Fruit fly (Drosophila melanogaster) whole organism, pupa: ENCODE data around the gene CG43121.

Experiments
- CG12605 ChIP-seq: fragments of 200-800 bp; sonication (Bioruptor generic); IDR thresholded peaks from 2 replicates; pipeline ENCODE4 v1.3.6; 2022; ENCODE audit warnings: missing biosample characterization, missing genetic modification characterization
- CG13204 ChIP-seq: fragments of 200-800 bp; sonication (Bioruptor generic); optimal IDR thresholded peaks from 2 replicates; lab custom pipeline; 2018; ENCODE audit warnings: missing biosample characterization, mild to moderate bottlenecking, missing genetic modification characterization, moderate library complexity
- CG14655 ChIP-seq: fragments of 200-800 bp; sonication (Bioruptor generic); optimal IDR thresholded peaks from 3 replicates; lab custom pipeline; 2017; ENCODE audit warnings: mild to moderate bottlenecking, missing biosample characterization, missing genetic modification reagents, missing genetic modification characterization
- CG15710 ChIP-seq: fragments of 200-800 bp; sonication (Bioruptor generic); optimal IDR thresholded peaks from 2 replicates; lab custom pipeline; 2018; ENCODE audit warnings: missing biosample characterization, mild to moderate bottlenecking, missing genetic modification characterization, moderate library complexity
- CG17806 ChIP-seq: fragments of 200-800 bp; sonication (Bioruptor generic); optimal IDR thresholded peaks from 2 replicates; lab custom pipeline; 2018; ENCODE audit warnings: missing biosample characterization, mild to moderate bottlenecking, missing genetic modification characterization, moderate library complexity
- CG32121 ChIP-seq: fragments of 200-800 bp; sonication (Bioruptor generic); IDR thresholded peaks from 2 replicates; pipeline ENCODE4 v1.3.6; 2022; ENCODE audit warnings: missing biosample characterization, missing genetic modification characterization
- CG34367 ChIP-seq: fragments of 200-800 bp; sonication (Bioruptor generic); optimal IDR thresholded peaks from 2 replicates; lab custom pipeline; 2018; ENCODE audit warnings: missing biosample characterization, mild to moderate bottlenecking, missing genetic modification characterization
- CG4496 ChIP-seq: fragments of 200-800 bp; sonication (Bioruptor generic); IDR thresholded peaks from 3 replicates; pipeline ENCODE4 v1.3.6; 2022; ENCODE audit warnings: missing biosample characterization, missing genetic modification characterization
- CG8159 ChIP-seq: fragments of 200-800 bp; sonication (Bioruptor generic); optimal IDR thresholded peaks from 3 replicates; lab custom pipeline; 2018; ENCODE audit warnings: missing biosample characterization, mild to moderate bottlenecking, missing genetic modification characterization, moderate library complexity
- CG8301 ChIP-seq: fragments of 200-800 bp; sonication (Bioruptor generic); optimal IDR thresholded peaks from 2 replicates; lab custom pipeline; 2018; ENCODE audit warnings: missing biosample characterization, mild to moderate bottlenecking, missing genetic modification characterization
- CG9948 ChIP-seq: fragments of 200-800 bp; sonication (Bioruptor generic); optimal IDR thresholded peaks from 2 replicates; lab custom pipeline; 2018; ENCODE audit warnings: missing biosample characterization, mild to moderate bottlenecking, missing genetic modification characterization, moderate library complexity
- D1 ChIP-seq: fragments of 200-800 bp; sonication (Bioruptor generic); optimal IDR thresholded peaks from 2 replicates; lab custom pipeline; 2018; ENCODE audit warnings: missing biosample characterization, mild to moderate bottlenecking, missing genetic modification characterization, moderate library complexity
- EcR ChIP-seq: fragments of 200-800 bp; sonication (Bioruptor generic); optimal IDR thresholded peaks from 3 replicates; lab custom pipeline; 2019; ENCODE audit warnings: missing biosample characterization, missing genetic modification characterization, mild to moderate bottlenecking, moderate library complexity, missing genetic modification reagents
- Ets98B ChIP-seq: fragments of 200-800 bp; sonication (Bioruptor generic); IDR thresholded peaks from 2 replicates; pipeline ENCODE4 v1.3.6; 2022; ENCODE audit warnings: missing biosample characterization, missing genetic modification characterization
- Pif1A ChIP-seq: fragments of 200-800 bp; sonication (Bioruptor generic); optimal IDR thresholded peaks from 3 replicates; lab custom pipeline; 2016; ENCODE audit warnings: missing biosample characterization, missing genetic modification characterization
- Pif1B ChIP-seq: fragments of 200-800 bp; sonication (Bioruptor generic); optimal IDR thresholded peaks from 3 replicates; lab custom pipeline; 2016; ENCODE audit warnings: missing biosample characterization, missing genetic modification characterization
- Snoo ChIP-seq: fragments of 200-800 bp; sonication (Bioruptor generic); optimal IDR thresholded peaks from 3 replicates; lab custom pipeline; 2017; ENCODE audit warnings: missing biosample characterization, mild to moderate bottlenecking, missing genetic modification characterization, inconsistent platforms
- fd96Ca ChIP-seq: fragments of 200-800 bp; sonication (Bioruptor generic); IDR thresholded peaks from 3 replicates; pipeline ENCODE4 v1.3.6; 2022; ENCODE audit warnings: missing biosample characterization, missing genetic modification characterization
- gl ChIP-seq: fragments of 200-800 bp; sonication (Bioruptor generic); optimal IDR thresholded peaks from 2 replicates; lab custom pipeline; 2018; ENCODE audit warnings: missing biosample characterization, mild to moderate bottlenecking, missing genetic modification characterization
- rn ChIP-seq: fragments of 200-800 bp; sonication (Bioruptor generic); IDR thresholded peaks from 2 replicates; pipeline ENCODE4 v1.3.6; 2022; ENCODE audit warnings: missing biosample characterization, missing genetic modification characterization

Gene CG43121

DNA sequence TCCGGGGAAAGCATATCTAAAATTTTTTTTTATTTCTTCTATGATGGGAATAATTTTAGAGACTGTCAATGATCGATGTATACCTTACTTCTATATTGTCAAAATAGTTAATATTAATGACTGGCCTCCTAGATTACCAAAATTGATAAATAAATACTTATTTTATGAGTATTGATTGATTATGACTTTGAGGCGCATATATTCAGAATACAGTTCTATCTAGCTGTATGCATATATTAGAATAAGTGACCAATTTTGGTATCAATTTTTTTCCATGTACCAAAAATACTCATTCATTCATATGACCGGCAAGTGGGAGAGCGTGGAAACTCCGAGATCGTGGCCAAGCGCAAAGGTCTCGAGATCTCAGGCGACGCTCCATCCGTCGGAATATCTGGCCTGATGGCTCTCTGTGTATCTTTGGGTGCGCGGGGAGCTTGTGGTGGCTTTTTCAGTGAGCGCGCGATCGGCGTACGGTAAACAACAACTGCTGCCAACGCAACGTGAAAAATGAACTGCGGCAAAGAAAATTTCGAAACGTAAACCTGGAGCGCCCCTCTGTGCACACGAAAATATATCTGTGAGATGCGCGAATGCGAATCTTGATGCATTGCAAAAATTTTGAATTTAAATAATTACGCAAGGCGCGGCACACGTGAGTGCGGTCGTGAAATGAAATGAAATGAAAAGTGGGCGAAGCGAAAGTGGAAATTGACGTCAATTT lies at the start of gene CG43121, which contains the start of gene ome:
Gene CG43121, minus strand, starts transcription at position 51 of the 724 bp plus-strand sequence.
Gene ome, plus strand, starts transcription at position 453 of the 724 bp plus-strand sequence.
- TF ChIP-seq CG12605 (GFP tag; lab: Robert Waterston, UW) (0 out of 2 replicates have a peak, but pooled peaks have one; percentile 22), CG17806 (no peak), CG8159 (no peak), CG9948 (tag; lab: Kevin White, UChicago) (no peak), D1 (tag; lab: Kevin White, UChicago) (no peak), CG15710 (tag; lab: Kevin White, UChicago) (no peak), CG8301 (tag; lab: Kevin White, UChicago) (peak; percentile 39), EcR (GFP tag; lab: Kevin White, UChicago) (no peak), CG34367 (tag; lab: Kevin White, UChicago) (no peak), Snoo (peak; percentile 16), Pif1B (GFP tag; lab: Kevin White, UChicago) (peak; percentile 5), gl (peak; percentile 4), Ets98B (peak; percentile 46; the same call in 1 of the 2 replicates), rn (GFP tag; lab: Robert Waterston, UW) (no peak), fd96Ca (GFP tag; lab: Robert Waterston, UW) (no peak; the same call in none of the 3 replicates), CG13204 (GFP tag; lab: Kevin White, UChicago) (peak; percentile 51), CG32121 (peak; percentile 44), CG14655 (peak; percentile 42), CG4496 (GFP tag; lab: Robert Waterston, UW) (peak; percentile 59; the same call in 2 of the 3 replicates), Pif1A (peak; percentile 50)
- TF ChIP-seq, all 21 proteins: peak for 11

DNA sequence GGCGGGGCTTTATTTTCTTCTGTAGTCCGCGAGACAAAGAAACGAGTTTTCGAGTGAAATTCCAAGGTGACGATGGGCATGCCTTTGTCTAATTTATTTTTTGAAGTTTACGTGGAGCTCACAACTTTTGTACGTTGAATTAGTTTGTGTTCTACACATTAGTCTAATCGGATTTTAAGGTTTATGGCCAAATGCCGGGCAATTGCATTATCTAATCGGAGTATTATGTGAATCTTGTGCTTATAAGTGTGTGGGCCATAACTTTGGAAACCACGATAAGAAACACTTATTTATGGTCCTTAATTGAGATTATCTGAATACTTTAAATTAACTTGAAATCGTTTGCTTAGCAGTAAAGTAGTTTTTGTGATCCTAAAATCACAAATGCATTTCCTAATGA lies 40.6 kb upstream of the CG43121 start:
- TF ChIP-seq gl (no peak), CG17806 (no peak), CG34367 (tag; lab: Kevin White, UChicago) (no peak), Pif1A (no peak), CG8301 (tag; lab: Kevin White, UChicago) (no peak), CG12605 (GFP tag; lab: Robert Waterston, UW) (no peak), D1 (tag; lab: Kevin White, UChicago) (no peak), Pif1B (GFP tag; lab: Kevin White, UChicago) (no peak)
- TF ChIP-seq, all 21 proteins: peak for 0

- no peak for TF ChIP-seq fd96Ca (GFP tag; lab: Robert Waterston, UW)
- peak; percentile 41 for TF ChIP-seq Pif1A
These were observed 35.8 kb upstream of the CG43121 start for dm6 chr3L:14708053-14708452.

DNA sequence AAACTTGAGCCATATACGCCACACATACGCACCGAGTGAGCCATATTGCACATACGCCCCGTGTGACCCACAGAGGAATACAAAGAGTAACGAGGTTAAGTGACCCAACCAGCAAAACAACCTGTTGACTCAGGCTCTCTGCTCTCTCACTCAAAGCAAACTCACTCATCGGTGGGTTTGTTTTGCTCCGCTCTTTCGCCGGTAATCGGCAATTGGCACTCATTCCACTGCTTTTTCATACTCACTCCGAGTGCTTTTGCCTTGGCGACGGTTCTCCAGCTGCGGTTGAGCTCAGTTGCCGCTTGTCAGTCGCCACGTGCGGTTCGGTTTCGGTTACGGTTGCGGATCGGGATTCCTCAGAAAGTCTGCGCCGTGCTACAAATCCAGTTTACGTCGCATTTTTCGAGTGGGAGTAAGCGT lies 34.2 kb upstream of the CG43121 start:
- no peak for TF ChIP-seq EcR (GFP tag; lab: Kevin White, UChicago)
- TF ChIP-seq Pif1B (GFP tag; lab: Kevin White, UChicago): peak; percentile 41
- no peak for TF ChIP-seq CG8159
- TF ChIP-seq Pif1A: peak; percentile 18
- peak; percentile 94 for TF ChIP-seq CG12605 (GFP tag; lab: Robert Waterston, UW)

- TF ChIP-seq CG17806: no peak
- no peak for TF ChIP-seq EcR (GFP tag; lab: Kevin White, UChicago)
- no peak for TF ChIP-seq CG15710 (tag; lab: Kevin White, UChicago)
- no peak for TF ChIP-seq Pif1B (GFP tag; lab: Kevin White, UChicago)
- TF ChIP-seq Pif1A: no peak
- no peak for TF ChIP-seq CG13204 (GFP tag; lab: Kevin White, UChicago)
- TF ChIP-seq CG14655: no peak
- no peak for TF ChIP-seq CG12605 (GFP tag; lab: Robert Waterston, UW)
- no peak for TF ChIP-seq CG8159
- TF ChIP-seq CG32121: no peak
- no peak for TF ChIP-seq CG34367 (tag; lab: Kevin White, UChicago)
- no peak for TF ChIP-seq CG9948 (tag; lab: Kevin White, UChicago)
- TF ChIP-seq Ets98B: no peak
These were observed 32.9 kb upstream of the CG43121 start, which contains the start of gene CG13476 for dm6 chr3L:14705164-14705563. Gene CG13476, plus strand, starts transcription at chr3L:14705464.

dm6 chr3L:14701578-14701977 lies 29.3 kb upstream of the CG43121 start, which contains the start of gene CG17177:
Gene CG17177, minus strand, starts transcription at chr3L:14701678.
- no peak for TF ChIP-seq EcR (GFP tag; lab: Kevin White, UChicago)
- TF ChIP-seq, all 21 proteins: peak for 0

dm6 chr3L:14697005-14697404 lies 24.8 kb upstream of the CG43121 start, which contains the start of gene CG13474:
Gene CG13474, minus strand, starts transcription at chr3L:14697105.
- no peak for TF ChIP-seq CG14655
- no peak for TF ChIP-seq CG34367 (tag; lab: Kevin White, UChicago)
- TF ChIP-seq CG8301 (tag; lab: Kevin White, UChicago): no peak
- TF ChIP-seq CG9948 (tag; lab: Kevin White, UChicago): no peak
- TF ChIP-seq gl: no peak
- no peak for TF ChIP-seq CG12605 (GFP tag; lab: Robert Waterston, UW)
